Worm (Caenorhabditis elegans): Measurements from ENCODE around the gene T11F8.5.

DNA sequence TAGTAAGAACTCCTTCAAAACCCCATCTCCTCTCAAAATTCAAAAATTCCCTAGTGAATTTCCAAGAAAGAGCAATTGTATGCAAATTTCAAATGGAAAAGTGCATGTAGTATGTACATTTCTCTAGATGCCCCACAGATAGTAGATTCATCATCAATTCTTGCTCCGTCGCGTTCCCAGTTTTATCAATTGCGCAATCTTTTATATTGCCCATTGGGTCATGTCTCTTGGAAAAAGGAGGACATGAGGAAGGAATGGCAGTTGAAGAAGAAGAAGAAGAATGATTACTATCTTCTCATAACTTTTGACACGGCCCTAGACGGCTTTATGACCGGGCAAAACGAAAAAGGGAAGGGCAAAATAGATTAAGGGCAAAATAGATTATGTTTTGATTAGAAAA, 23.8 kb downstream of the T11F8.5 start:
- TF ChIP-seq hlh-30 (tag; optimal IDR thresholded peaks at IDR 0.05; ENCODE audit: insufficient read depth), result no peak
- TF ChIP-seq ceh-30 (tag; optimal IDR thresholded peaks at IDR 0.05), result no peak
- TF ChIP-seq ceh-24 (tag; optimal IDR thresholded peaks at IDR 0.05), result no peak
- no peak for TF ChIP-seq tbx-2 (tag; optimal IDR thresholded peaks at IDR 0.05)
- no peak for TF ChIP-seq C38D4.7 (GFP tag; optimal IDR thresholded peaks at IDR 0.05)
- TF ChIP-seq pros-1 (tag; optimal IDR thresholded peaks at IDR 0.05), result no peak
- no peak for TF ChIP-seq lin-11 (tag; optimal IDR thresholded peaks at IDR 0.05)
- no peak for TF ChIP-seq pqm-1 (tag; optimal IDR thresholded peaks at IDR 0.05)
- no peak for TF ChIP-seq rnt-1 (tag; optimal IDR thresholded peaks at IDR 0.05)
- TF ChIP-seq nhr-11 (tag; optimal IDR thresholded peaks at IDR 0.05), result no peak
- TF ChIP-seq ceh-31 (tag; optimal IDR thresholded peaks at IDR 0.05), result no peak
- no peak for TF ChIP-seq unc-86 (tag; optimal IDR thresholded peaks at IDR 0.05)
